Worm (Caenorhabditis elegans): ENCODE data around the gene srw-77.

DNA sequence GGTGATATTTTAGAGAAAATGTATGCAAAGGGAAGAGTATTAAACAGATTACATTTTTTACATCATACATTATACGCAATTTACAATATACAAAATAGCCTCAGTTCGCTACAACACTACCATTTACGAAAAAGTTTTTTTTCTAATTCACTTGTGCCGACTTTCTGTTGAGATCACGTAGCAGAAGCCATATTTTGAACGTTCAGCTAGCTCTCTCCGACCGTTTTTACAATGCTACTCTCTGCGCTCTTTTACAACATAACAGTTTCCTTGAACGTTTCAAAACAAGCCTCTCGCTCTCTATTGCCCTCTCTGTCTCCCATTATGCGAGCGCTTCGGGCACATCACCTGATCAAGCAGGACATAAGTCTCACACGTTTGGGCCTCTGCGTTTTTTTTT is 40.4 kb downstream of the srw-77 start, which contains the start of gene T03E6.8:
- TF ChIP-seq lin-39 (tag; optimal IDR thresholded peaks at IDR 0.05), result no peak
- TF ChIP-seq ztf-1 (GFP tag; conservative IDR thresholded peaks at IDR 0.05), result no peak
- TF ChIP-seq nhr-237 (tag; optimal IDR thresholded peaks at IDR 0.05), result no peak
- no peak for TF ChIP-seq skn-1 (tag; optimal IDR thresholded peaks at IDR 0.05)
- TF ChIP-seq lin-13 (GFP tag; optimal IDR thresholded peaks at IDR 0.05), result no peak
- no peak for TF ChIP-seq egl-27 (tag; optimal IDR thresholded peaks at IDR 0.05)
- TF ChIP-seq ceh-82 (tag; optimal IDR thresholded peaks at IDR 0.05), result no peak
- TF ChIP-seq blmp-1 (tag; optimal IDR thresholded peaks at IDR 0.05; ENCODE audit: insufficient read depth), result no peak
- no peak for TF ChIP-seq nhr-77 (tag; optimal IDR thresholded peaks at IDR 0.05)
- no peak for TF ChIP-seq R02D3.7 (tag; optimal IDR thresholded peaks at IDR 0.05)
- no peak for TF ChIP-seq unc-39 (tag; optimal IDR thresholded peaks at IDR 0.05)
- TF ChIP-seq sem-4 (tag; optimal IDR thresholded peaks at IDR 0.05), result no peak

Measured in whole organism, L2 larva.